Worm (Caenorhabditis elegans) whole organism, young adult: ENCODE measurements around the gene F52C6.2.

Source experiments
- ZK185.1 ChIP-seq: sonication (generic microtip); optimal IDR thresholded peaks from 2 replicates; lab custom pipeline; 2016; ENCODE audit warnings: mild to moderate bottlenecking, missing genetic modification characterization, missing compliant biosample characterization; ENCODE audit not compliant: poor library complexity, severe bottlenecking
- rcor-1 ChIP-seq: fragments of 200-800 bp; sonication (Bioruptor generic); IDR thresholded peaks from 2 replicates; pipeline ENCODE4 v1.3.6; 2022; ENCODE audit warnings: missing genetic modification reagents, missing genetic modification characterization, missing compliant biosample characterization
- sea-2 ChIP-seq: fragments of 200-800 bp; sonication (Bioruptor generic); IDR thresholded peaks from 2 replicates; pipeline ENCODE4 v1.3.6; 2022; ENCODE audit warnings: missing genetic modification characterization, missing compliant biosample characterization
- snpc-3.4 ChIP-seq: sonication (generic microtip); optimal IDR thresholded peaks from 2 replicates; lab custom pipeline; 2017; ENCODE audit warnings: missing genetic modification characterization, mild to moderate bottlenecking, missing compliant biosample characterization, antibody characterized with exemption, moderate library complexity, missing genotype, missing genetic modification reagents
- somi-1 ChIP-seq: fragments of 200-800 bp; sonication (Bioruptor generic); optimal IDR thresholded peaks from 2 replicates; lab custom pipeline; 2018; ENCODE audit warnings: mild to moderate bottlenecking, missing genetic modification characterization, missing compliant biosample characterization
- tlf-1 ChIP-seq: fragments of 200-800 bp; sonication (Bioruptor generic); optimal IDR thresholded peaks from 2 replicates; lab custom pipeline; 2018; ENCODE audit warnings: mild to moderate bottlenecking, missing genetic modification characterization, missing compliant biosample characterization

- TF ChIP-seq somi-1 (GFP tag; lab: Kevin White, UChicago) = no peak
- no peak for TF ChIP-seq ZK185.1 (tag; lab: Kevin White, UChicago)
- TF ChIP-seq snpc-3.4 (tag; lab: Kevin White, UChicago) = no peak
- TF ChIP-seq sea-2 (GFP tag; lab: Robert Waterston, UW) = no peak
- TF ChIP-seq rcor-1 (GFP tag; lab: Robert Waterston, UW) = no peak
- no peak for TF ChIP-seq tlf-1
These were observed 41.6 kb upstream of the F52C6.2 start, which contains the start of gene math-6 for ce11 chrII:1884635-1885034.
